Worm (Caenorhabditis elegans): ENCODE data around the gene sqst-2.

Gene sqst-2

DNA sequence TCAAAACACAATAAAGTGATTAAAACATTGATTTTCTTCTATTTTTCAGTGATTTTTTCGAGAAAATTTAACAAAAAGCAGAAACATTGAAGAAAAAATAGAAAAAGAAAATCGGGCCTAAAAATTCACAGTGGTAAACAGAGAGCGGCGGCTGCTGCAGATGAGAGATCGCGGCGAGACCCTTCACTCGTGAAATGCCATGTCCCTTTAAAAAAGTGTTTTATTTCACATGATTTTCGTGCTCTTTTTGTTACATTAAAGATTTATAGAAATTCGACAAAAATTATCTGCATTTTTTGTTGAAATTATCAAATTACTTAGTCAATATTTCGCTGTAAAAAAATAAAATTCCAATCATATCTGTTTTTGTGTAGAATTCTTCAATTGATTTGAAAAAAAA lies 14.8 kb downstream of the sqst-2 start:
- peak; percentile 1 for TF ChIP-seq unc-55 (GFP tag; optimal IDR thresholded peaks at IDR 0.05)
- peak; percentile 3 for TF ChIP-seq hlh-30 (tag; optimal IDR thresholded peaks at IDR 0.05; ENCODE audit: insufficient read depth)
- no peak for TF ChIP-seq pax-1 (tag; optimal IDR thresholded peaks at IDR 0.05)
- TF ChIP-seq tbx-2 (tag; optimal IDR thresholded peaks at IDR 0.05) = peak; percentile 19
- TF ChIP-seq dve-1 (tag; optimal IDR thresholded peaks at IDR 0.05) = peak; percentile 8
- peak; percentile 39 for TF ChIP-seq nfya-1 (tag; optimal IDR thresholded peaks at IDR 0.05)
- no peak for TF ChIP-seq ceh-48 (tag; optimal IDR thresholded peaks at IDR 0.05)
- peak; percentile 19 for TF ChIP-seq ceh-31 (tag; optimal IDR thresholded peaks at IDR 0.05)
- TF ChIP-seq ceh-34 (tag; optimal IDR thresholded peaks at IDR 0.05) = peak; percentile 65
- TF ChIP-seq pag-3 (tag; optimal IDR thresholded peaks at IDR 0.05; ENCODE audit: borderline replicate concordance) = no peak

DNA sequence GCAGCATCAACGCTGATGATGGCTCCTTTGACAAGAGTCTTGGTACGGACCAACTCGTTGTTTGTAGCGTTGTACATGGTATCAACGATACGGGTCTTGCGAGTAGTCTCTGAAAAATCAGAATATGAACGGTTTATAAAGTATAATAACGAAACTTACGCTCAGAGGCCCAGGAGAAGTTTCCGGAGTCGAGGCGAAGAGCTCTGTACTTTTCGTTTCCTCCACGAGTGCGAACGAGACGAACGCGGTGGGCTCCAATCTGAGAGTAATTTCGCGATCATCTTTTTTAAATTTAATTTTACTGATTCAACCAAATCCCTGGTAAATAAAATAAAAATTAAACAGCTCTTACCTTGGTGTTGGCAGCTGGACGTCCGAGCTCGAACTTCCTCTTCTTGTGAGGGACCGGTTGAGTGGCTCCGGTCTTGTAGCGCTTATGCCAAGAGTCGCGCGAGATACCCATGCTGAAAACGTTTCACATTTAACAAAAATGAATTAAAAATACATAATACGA lies 15.3 kb downstream of the sqst-2 start, which contains the start of gene rps-8:
Gene rps-8 (minus strand): TSS at position 464 of the 514 bp plus-strand sequence.
- no peak for TF ChIP-seq npax-4 (tag; optimal IDR thresholded peaks at IDR 0.05)
- TF ChIP-seq eyg-1 (tag; optimal IDR thresholded peaks at IDR 0.05) = no peak
- no peak for TF ChIP-seq ceh-9 (tag; optimal IDR thresholded peaks at IDR 0.05)
- TF ChIP-seq ceh-34 (tag; optimal IDR thresholded peaks at IDR 0.05) = no peak
- no peak for TF ChIP-seq pqm-1 (tag; optimal IDR thresholded peaks at IDR 0.05)
- TF ChIP-seq hlh-8 (tag; optimal IDR thresholded peaks at IDR 0.05) = no peak

DNA sequence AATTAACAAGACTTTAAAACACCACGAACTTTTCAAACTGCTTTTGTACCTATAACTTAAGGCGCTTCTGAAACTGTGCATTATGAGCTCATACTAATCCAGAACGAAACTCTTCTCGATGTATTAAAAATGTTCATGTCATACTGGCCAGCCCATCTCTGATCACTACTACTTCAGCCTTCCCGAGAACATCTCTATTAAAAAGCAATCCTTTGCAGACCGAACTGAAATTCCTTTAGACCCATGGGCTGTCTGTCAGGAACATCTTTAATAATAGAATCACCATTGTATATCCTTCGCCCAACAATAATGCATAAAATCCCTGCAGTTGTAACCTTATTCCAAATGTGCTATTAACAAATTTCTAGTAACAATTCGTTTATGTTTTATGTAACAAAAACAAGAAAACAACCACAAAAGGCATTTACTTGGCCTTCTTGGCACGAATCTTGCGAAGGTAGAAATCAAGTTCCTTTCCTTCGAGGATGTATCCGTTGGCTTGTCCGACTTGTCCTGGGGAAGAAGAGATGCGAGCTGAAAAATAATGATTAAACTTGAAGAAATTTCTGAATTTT lies 16.1 kb downstream of the sqst-2 start:
- TF ChIP-seq nfya-1 (tag; optimal IDR thresholded peaks at IDR 0.05) (no peak), nhr-232 (tag; optimal IDR thresholded peaks at IDR 0.05) (no peak), F13H6.1 (tag; optimal IDR thresholded peaks at IDR 0.05) (no peak), ama-1 (optimal IDR thresholded peaks at IDR 0.05) (no peak), pros-1 (tag; optimal IDR thresholded peaks at IDR 0.05) (no peak), unc-3 (GFP tag; conservative IDR thresholded peaks at IDR 0.05) (no peak), unc-3 (tag; optimal IDR thresholded peaks at IDR 0.05) (no peak), ets-4 (tag; optimal IDR thresholded peaks at IDR 0.05) (no peak), ceh-18 (tag; optimal IDR thresholded peaks at IDR 0.05) (no peak), ceh-30 (tag; optimal IDR thresholded peaks at IDR 0.05) (no peak), ceh-34 (tag; optimal IDR thresholded peaks at IDR 0.05) (no peak), ceh-48 (tag; optimal IDR thresholded peaks at IDR 0.05) (no peak), elt-4 (tag; optimal IDR thresholded peaks at IDR 0.05) (no peak), unc-55 (GFP tag; optimal IDR thresholded peaks at IDR 0.05) (no peak)

DNA sequence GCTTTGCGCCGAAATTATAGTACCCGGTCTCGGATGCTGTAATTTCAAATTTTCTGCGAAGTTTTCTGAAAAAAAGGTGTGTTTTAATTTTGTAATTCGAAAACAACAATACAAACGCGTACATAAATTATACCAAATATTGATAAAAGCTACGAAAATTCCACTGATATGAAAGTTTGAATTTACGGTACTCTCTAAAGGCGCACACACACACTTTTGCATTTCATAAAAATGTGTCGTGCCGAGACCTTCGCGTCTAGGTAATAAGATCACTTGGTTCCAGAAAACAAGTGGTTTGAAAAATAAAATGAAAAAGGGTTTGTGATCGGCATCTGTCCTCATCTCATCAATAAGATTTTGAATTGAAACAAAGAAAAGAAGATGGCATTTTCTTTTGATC lies 17.9 kb downstream of the sqst-2 start:
- TF ChIP-seq hlh-15 (tag; optimal IDR thresholded peaks at IDR 0.05) = no peak
- no peak for TF ChIP-seq ceh-2 (tag; optimal IDR thresholded peaks at IDR 0.05)
- TF ChIP-seq ceh-24 (tag; optimal IDR thresholded peaks at IDR 0.05) = no peak
- TF ChIP-seq dve-1 (tag; optimal IDR thresholded peaks at IDR 0.05) = no peak
- no peak for TF ChIP-seq pat-9 (tag; optimal IDR thresholded peaks at IDR 0.05)
- TF ChIP-seq hlh-6 (tag; optimal IDR thresholded peaks at IDR 0.05) = no peak
- no peak for TF ChIP-seq Y22D7AL.16 (tag; optimal IDR thresholded peaks at IDR 0.05)
- no peak for TF ChIP-seq ceh-31 (tag; optimal IDR thresholded peaks at IDR 0.05)
- TF ChIP-seq ttx-3 (tag; optimal IDR thresholded peaks at IDR 0.05) = no peak
- TF ChIP-seq K02D7.2 (tag; optimal IDR thresholded peaks at IDR 0.05) = no peak

DNA sequence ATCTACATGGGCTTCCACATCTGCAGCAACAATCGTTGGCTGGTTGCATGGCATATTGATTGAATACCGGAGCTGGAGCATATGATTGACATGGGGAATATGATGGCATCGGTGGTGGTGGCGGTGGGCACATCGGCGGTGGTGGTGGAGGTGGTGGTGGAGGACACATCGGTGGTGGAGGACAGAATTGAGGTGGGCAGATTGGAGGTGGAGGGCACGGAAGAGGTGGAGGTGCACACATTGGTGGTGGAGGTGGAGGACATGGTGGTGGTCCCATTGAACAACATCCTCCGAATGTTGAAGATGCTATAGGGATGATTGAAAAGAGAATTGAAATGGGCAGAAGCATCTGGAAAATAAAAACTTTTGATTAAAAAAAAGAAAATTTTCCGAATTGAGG lies 18.4 kb downstream of the sqst-2 start, which contains the start of gene grl-4:
Gene grl-4 (minus strand): TSS at position 351 of the 400 bp plus-strand sequence.
- TF ChIP-seq ceh-9 (tag; optimal IDR thresholded peaks at IDR 0.05) (no peak), gmeb-2 (tag; optimal IDR thresholded peaks at IDR 0.05) (no peak), ceh-24 (tag; optimal IDR thresholded peaks at IDR 0.05) (no peak), sox-4 (tag; optimal IDR thresholded peaks at IDR 0.05) (no peak), F13H6.1 (tag; optimal IDR thresholded peaks at IDR 0.05) (no peak), hlh-8 (tag; optimal IDR thresholded peaks at IDR 0.05) (no peak), ceh-48 (tag; optimal IDR thresholded peaks at IDR 0.05) (no peak), hlh-13 (GFP tag; optimal IDR thresholded peaks at IDR 0.05) (no peak), ahr-1 (tag; optimal IDR thresholded peaks at IDR 0.05) (no peak), fax-1 (tag; optimal IDR thresholded peaks at IDR 0.05) (no peak), lim-6 (tag; optimal IDR thresholded peaks at IDR 0.05) (no peak)
